Worm (Caenorhabditis elegans): ENCODE data around the gene D2085.7.

DNA sequence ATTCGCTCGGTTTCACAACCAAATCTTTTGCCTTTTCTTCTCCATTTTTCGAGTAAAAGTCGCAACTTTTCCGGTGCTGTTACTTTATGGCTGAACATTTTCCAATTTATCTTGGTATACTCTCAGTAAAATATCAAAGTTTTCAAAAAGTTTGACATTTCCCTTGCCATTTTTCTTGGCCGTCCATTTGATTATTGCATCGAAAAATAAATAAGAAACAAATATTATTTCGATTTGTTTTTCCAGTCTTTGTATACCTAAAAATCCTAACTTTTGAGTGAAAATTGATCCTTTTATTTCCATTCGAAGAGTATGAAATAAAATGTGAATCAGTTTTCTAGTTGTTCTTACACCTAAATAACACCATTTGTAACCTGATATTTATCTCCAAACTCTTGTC lies 5.3 kb downstream of the D2085.7 start:
- TF ChIP-seq dao-5 (tag; optimal IDR thresholded peaks at IDR 0.05) (no peak), him-1 (tag; optimal IDR thresholded peaks at IDR 0.05) (no peak)
